Fruit fly (Drosophila melanogaster) whole organism, embryonic: ENCODE results near the gene CG13407.

ENCODE experiments used
- Ada2b ChIP-seq: fragments of 200-800 bp; sonication (Bioruptor generic); IDR thresholded peaks from 2 replicates; pipeline ENCODE4 v1.3.6; 2022; ENCODE audit warnings: missing biosample characterization, missing genetic modification characterization
- CG10267 ChIP-seq: fragments of 200-800 bp; sonication (Bioruptor generic); optimal IDR thresholded peaks from 2 replicates; lab custom pipeline; 2018; ENCODE audit warnings: missing biosample characterization, mild to moderate bottlenecking, missing genetic modification characterization, moderate library complexity
- CG10431 ChIP-seq: fragments of 200-800 bp; sonication (Bioruptor generic); optimal IDR thresholded peaks from 3 replicates; lab custom pipeline; 2018; ENCODE audit warnings: missing biosample characterization, mild to moderate bottlenecking, missing genetic modification characterization
- CG11504 ChIP-seq: fragments of 200-800 bp; sonication (Bioruptor generic); optimal IDR thresholded peaks from 3 replicates; lab custom pipeline; 2019; ENCODE audit warnings: missing biosample characterization, mild to moderate bottlenecking, missing genetic modification characterization, moderate library complexity
- CG12071 ChIP-seq: fragments of 200-800 bp; sonication (Bioruptor generic); optimal IDR thresholded peaks from 3 replicates; lab custom pipeline; 2018; ENCODE audit warnings: missing biosample characterization, mild to moderate bottlenecking, missing genetic modification characterization
- CG12299 ChIP-seq: fragments of 200-800 bp; sonication (Bioruptor generic); optimal IDR thresholded peaks from 2 replicates; lab custom pipeline; 2018; ENCODE audit warnings: missing biosample characterization, mild to moderate bottlenecking, missing genetic modification characterization
- CG12942 ChIP-seq: fragments of 200-800 bp; sonication (Bioruptor generic); optimal IDR thresholded peaks from 3 replicates; lab custom pipeline; 2016; ENCODE audit warnings: missing biosample characterization, missing genetic modification characterization
- CG13123 ChIP-seq: fragments of 200-800 bp; sonication (Bioruptor generic); optimal IDR thresholded peaks from 2 replicates; lab custom pipeline; 2016; ENCODE audit warnings: missing biosample characterization, missing genetic modification characterization
- CG13296 ChIP-seq: fragments of 200-800 bp; sonication (Bioruptor generic); optimal IDR thresholded peaks from 3 replicates; lab custom pipeline; 2018; ENCODE audit warnings: missing biosample characterization, mild to moderate bottlenecking, missing genetic modification characterization
- CG15601 ChIP-seq: fragments of 200-800 bp; sonication (Bioruptor generic); optimal IDR thresholded peaks from 3 replicates; lab custom pipeline; 2019; ENCODE audit warnings: missing biosample characterization, mild to moderate bottlenecking, missing genetic modification characterization, moderate library complexity
- CG15696 ChIP-seq: fragments of 200-800 bp; sonication (Bioruptor generic); optimal IDR thresholded peaks from 2 replicates; lab custom pipeline; 2019; ENCODE audit warnings: missing biosample characterization, mild to moderate bottlenecking, missing genetic modification characterization, moderate library complexity
- CG30403 ChIP-seq: fragments of 200-800 bp; sonication (Bioruptor generic); optimal IDR thresholded peaks from 3 replicates; lab custom pipeline; 2016; ENCODE audit warnings: missing biosample characterization, missing genetic modification characterization
- CG32532 ChIP-seq: fragments of 200-800 bp; sonication (Bioruptor generic); IDR thresholded peaks from 2 replicates; pipeline ENCODE4 v1.3.6; 2022; ENCODE audit warnings: missing biosample characterization, missing genetic modification characterization
- CG4282 ChIP-seq: fragments of 200-800 bp; sonication (Bioruptor generic); optimal IDR thresholded peaks from 2 replicates; lab custom pipeline; 2016; ENCODE audit warnings: missing biosample characterization, missing genetic modification characterization
- CG4328 ChIP-seq: fragments of 200-800 bp; sonication (Bioruptor generic); optimal IDR thresholded peaks from 3 replicates; lab custom pipeline; 2017; ENCODE audit warnings: missing biosample characterization, missing genetic modification reagents, missing genetic modification characterization
- CG4854 ChIP-seq: fragments of 200-800 bp; sonication (Bioruptor generic); optimal IDR thresholded peaks from 2 replicates; lab custom pipeline; 2016; ENCODE audit warnings: missing biosample characterization, missing genetic modification characterization, inconsistent platforms
- CG5180 ChIP-seq: fragments of 200-800 bp; sonication (Bioruptor generic); optimal IDR thresholded peaks from 3 replicates; lab custom pipeline; 2017; ENCODE audit warnings: missing biosample characterization, missing genetic modification characterization, mild to moderate bottlenecking, moderate library complexity, missing genetic modification reagents
- CG5245 ChIP-seq: fragments of 200-800 bp; sonication (Bioruptor generic); optimal IDR thresholded peaks from 3 replicates; lab custom pipeline; 2016; ENCODE audit warnings: missing biosample characterization, missing genetic modification characterization
- CG6689 ChIP-seq: fragments of 200-800 bp; sonication (Bioruptor generic); IDR thresholded peaks from 2 replicates; pipeline ENCODE4 v1.3.6; 2022; ENCODE audit warnings: missing biosample characterization, missing genetic modification characterization
- CG7839 ChIP-seq: fragments of 200-800 bp; sonication (Bioruptor generic); optimal IDR thresholded peaks from 3 replicates; lab custom pipeline; 2018; ENCODE audit warnings: missing biosample characterization, mild to moderate bottlenecking, missing genetic modification characterization, moderate library complexity
- CG7928 ChIP-seq: fragments of 200-800 bp; sonication (Bioruptor generic); optimal IDR thresholded peaks from 2 replicates; lab custom pipeline; 2017; ENCODE audit warnings: missing biosample characterization, mild to moderate bottlenecking, missing genetic modification characterization
- CG8281 ChIP-seq: fragments of 200-800 bp; sonication (Bioruptor generic); optimal IDR thresholded peaks from 2 replicates; lab custom pipeline; 2018; ENCODE audit warnings: missing biosample characterization, mild to moderate bottlenecking, missing genetic modification characterization, moderate library complexity
- CG9215 ChIP-seq: fragments of 200-800 bp; sonication (Bioruptor generic); IDR thresholded peaks from 2 replicates; pipeline ENCODE4 v1.3.6; 2022; ENCODE audit warnings: missing biosample characterization, missing genetic modification characterization
- D19B ChIP-seq: fragments of 200-800 bp; sonication (Bioruptor generic); optimal IDR thresholded peaks from 2 replicates; lab custom pipeline; 2017; ENCODE audit warnings: missing biosample characterization, mild to moderate bottlenecking, missing genetic modification characterization
- Eip74EF ChIP-seq, 2 experiments: fragments of 200-800 bp in 1 of 2; fragments of >200 bp in 1 of 2; sonication (Bioruptor generic) in 1 of 2; optimal IDR thresholded peaks; 2 replicates each; lab custom pipeline; 2017 to 2019; ENCODE audit warnings: missing biosample characterization in 2 of 2, missing genetic modification characterization in 2 of 2, mild to moderate bottlenecking in 1 of 2, moderate library complexity in 1 of 2
- HmgZ ChIP-seq: fragments of 200-800 bp; sonication (Bioruptor generic); optimal IDR thresholded peaks from 2 replicates; lab custom pipeline; 2018; ENCODE audit warnings: missing biosample characterization, mild to moderate bottlenecking, missing genetic modification characterization
- Hr3 ChIP-seq: fragments of 200-800 bp; sonication (Bioruptor generic); optimal IDR thresholded peaks from 3 replicates; lab custom pipeline; 2016; ENCODE audit warnings: missing biosample characterization, missing genetic modification characterization
- MBD-R2 ChIP-seq: fragments of 200-800 bp; sonication (Bioruptor generic); IDR thresholded peaks from 2 replicates; pipeline ENCODE4 v1.3.6; 2022; ENCODE audit warnings: missing biosample characterization, missing genetic modification characterization
- Ptx1 ChIP-seq: fragments of 200-800 bp; sonication (Bioruptor generic); IDR thresholded peaks from 2 replicates; pipeline ENCODE4 v1.3.6; 2022; ENCODE audit warnings: missing biosample characterization, missing genetic modification characterization
- Rx ChIP-seq: fragments of 200-800 bp; sonication (Bioruptor generic); IDR thresholded peaks from 2 replicates; pipeline ENCODE4 v1.3.6; 2022; ENCODE audit warnings: missing biosample characterization, missing genetic modification characterization
- al ChIP-seq: fragments of 200-800 bp; sonication (Bioruptor generic); IDR thresholded peaks from 2 replicates; pipeline ENCODE4 v1.3.6; 2022; ENCODE audit warnings: missing biosample characterization, missing genetic modification characterization
- aop ChIP-seq: fragments of 200-800 bp; sonication (Bioruptor generic); IDR thresholded peaks from 2 replicates; pipeline ENCODE4 v1.3.6; 2022; ENCODE audit warnings: missing biosample characterization, missing genetic modification characterization
- ash1 ChIP-seq: fragments of 200-800 bp; sonication (Bioruptor generic); optimal IDR thresholded peaks from 2 replicates; lab custom pipeline; 2018; ENCODE audit warnings: missing biosample characterization, mild to moderate bottlenecking, missing genetic modification characterization
- bcd ChIP-seq: fragments of 200-800 bp; sonication (Bioruptor generic); optimal IDR thresholded peaks from 2 replicates; lab custom pipeline; 2017; ENCODE audit warnings: missing biosample characterization, mild to moderate bottlenecking, missing genetic modification characterization
- caup ChIP-seq: fragments of 200-800 bp; sonication (Bioruptor generic); optimal IDR thresholded peaks from 3 replicates; lab custom pipeline; 2017; ENCODE audit warnings: missing biosample characterization, mild to moderate bottlenecking, missing genetic modification characterization, moderate library complexity; ENCODE audit not compliant: severe bottlenecking
- cwo ChIP-seq: fragments of 200-800 bp; sonication (Bioruptor generic); optimal IDR thresholded peaks from 3 replicates; lab custom pipeline; 2017; ENCODE audit warnings: missing biosample characterization, missing genetic modification characterization, mild to moderate bottlenecking, moderate library complexity, missing genetic modification reagents
- dpn ChIP-seq, 2 experiments: fragments of 200-800 bp; sonication (Bioruptor generic); optimal IDR thresholded peaks; 3 replicates each; lab custom pipeline; 2016; ENCODE audit warnings: missing biosample characterization in 2 of 2, missing genetic modification characterization in 2 of 2
- emc ChIP-seq: fragments of 200-800 bp; sonication (Bioruptor generic); optimal IDR thresholded peaks from 2 replicates; lab custom pipeline; 2016; ENCODE audit warnings: missing biosample characterization, missing genetic modification characterization
- fd96Cb ChIP-seq: fragments of 200-800 bp; sonication (Bioruptor generic); optimal IDR thresholded peaks from 2 replicates; lab custom pipeline; 2018; ENCODE audit warnings: missing biosample characterization, mild to moderate bottlenecking, missing genetic modification characterization, moderate library complexity
- kay ChIP-seq: fragments of 200-800 bp; sonication (Bioruptor generic); optimal IDR thresholded peaks from 2 replicates; lab custom pipeline; 2016; ENCODE audit warnings: missing biosample characterization, missing genetic modification characterization
- kni ChIP-seq: fragments of 200-800 bp; sonication (Bioruptor generic); optimal IDR thresholded peaks from 3 replicates; lab custom pipeline; 2017; ENCODE audit warnings: mild to moderate bottlenecking, missing biosample characterization, missing genetic modification reagents, missing genetic modification characterization
- knrl ChIP-seq: fragments of 200-800 bp; sonication (Bioruptor generic); IDR thresholded peaks from 3 replicates; pipeline ENCODE4 v1.3.6; 2022; ENCODE audit warnings: missing biosample characterization, missing genetic modification characterization; ENCODE audit not compliant: partially characterized antibody
- onecut ChIP-seq: fragments of 200-800 bp; sonication (Bioruptor generic); IDR thresholded peaks from 2 replicates; pipeline ENCODE4 v1.3.6; 2022; ENCODE audit warnings: missing biosample characterization, missing genetic modification characterization
- pho ChIP-seq: fragments of 200-800 bp; sonication (Bioruptor generic); optimal IDR thresholded peaks from 2 replicates; lab custom pipeline; 2016; ENCODE audit warnings: missing biosample characterization, missing genetic modification characterization
- ranshi ChIP-seq: fragments of 200-800 bp; sonication (Bioruptor generic); IDR thresholded peaks from 2 replicates; pipeline ENCODE4 v1.3.6; 2022; ENCODE audit warnings: missing biosample characterization, missing genetic modification characterization
- row ChIP-seq: fragments of 200-800 bp; sonication (Bioruptor generic); IDR thresholded peaks from 3 replicates; pipeline ENCODE4 v1.3.6; 2022; ENCODE audit warnings: missing biosample characterization, missing genetic modification characterization
- sug ChIP-seq: fragments of 200-800 bp; optimal IDR thresholded peaks from 2 replicates; lab custom pipeline; 2019; ENCODE audit warnings: missing biosample characterization, mild to moderate bottlenecking, missing genetic modification characterization, moderate library complexity
- tap ChIP-seq: fragments of 200-800 bp; optimal IDR thresholded peaks from 3 replicates; lab custom pipeline; 2019; ENCODE audit warnings: missing biosample characterization, mild to moderate bottlenecking, missing genetic modification characterization, moderate library complexity
- toy ChIP-seq: fragments of 200-800 bp; sonication (Bioruptor generic); IDR thresholded peaks from 2 replicates; pipeline ENCODE4 v1.3.6; 2022; ENCODE audit warnings: missing biosample characterization, missing genetic modification characterization
- trh ChIP-seq: fragments of 200-800 bp; sonication (Bioruptor generic); optimal IDR thresholded peaks from 2 replicates; lab custom pipeline; 2016; ENCODE audit warnings: missing biosample characterization, missing genetic modification characterization

Gene CG13407

dm6 chr3R:22121220-22121619, 18.0 kb downstream of the CG13407 start:
- peak in 1 of 2 experiments; percentile 71 for TF ChIP-seq Eip74EF (GFP tag; optimal IDR thresholded peaks at IDR 0.05; lab: Kevin White, UChicago)
- TF ChIP-seq pho (GFP tag; lab: Kevin White, UChicago), result peak; percentile 11
- TF ChIP-seq CG32532 (GFP tag; lab: Robert Waterston, UW), result peak; percentile 92
- peak; percentile 16 for TF ChIP-seq CG5245 (GFP tag; lab: Kevin White, UChicago)
- no peak for TF ChIP-seq knrl
- peak; percentile 77 for TF ChIP-seq caup (GFP tag; lab: Kevin White, UChicago)
- TF ChIP-seq Rx (GFP tag; lab: Robert Waterston, UW), result 0 out of 2 replicates have a peak, but pooled peaks have one; percentile 27
- no peak for TF ChIP-seq emc (GFP tag; lab: Kevin White, UChicago)
- no peak for TF ChIP-seq CG4328
- TF ChIP-seq ash1, result no peak
- peak; percentile 72 for TF ChIP-seq CG11504 (tag; lab: Kevin White, UChicago)
- no peak for TF ChIP-seq CG15601 (tag; lab: Kevin White, UChicago)
- no peak for TF ChIP-seq CG10431 (GFP tag; lab: Kevin White, UChicago)
- TF ChIP-seq CG12942 (GFP tag; lab: Kevin White, UChicago), result no peak
- peak; percentile 62 for TF ChIP-seq CG13296 (GFP tag; lab: Kevin White, UChicago)
- peak; percentile 33 to 41 for TF ChIP-seq dpn (GFP tag; optimal IDR thresholded peaks at IDR 0.05; lab: Kevin White, UChicago)
- TF ChIP-seq Ada2b (GFP tag; lab: Robert Waterston, UW), result peak; percentile 70
- TF ChIP-seq bcd (GFP tag; lab: Kevin White, UChicago), result peak; percentile 32
- TF ChIP-seq aop, result no peak
- peak; percentile 33 for TF ChIP-seq CG10267 (tag; lab: Kevin White, UChicago)
- TF ChIP-seq D19B (GFP tag; lab: Kevin White, UChicago), result peak; percentile 14
- TF ChIP-seq CG9215 (GFP tag; lab: Robert Waterston, UW), result peak; percentile 68
- peak; percentile 20 for TF ChIP-seq HmgZ
- TF ChIP-seq tap (tag; lab: Kevin White, UChicago), result peak; percentile 54
- peak; percentile 17 for TF ChIP-seq CG15696 (tag; lab: Kevin White, UChicago)
- peak; percentile 21 for TF ChIP-seq CG8281
- TF ChIP-seq kay (GFP tag; lab: Kevin White, UChicago), result peak; percentile 10
- peak; percentile 80 for TF ChIP-seq al (GFP tag; lab: Robert Waterston, UW)
- TF ChIP-seq row, result peak; percentile 76
- 0 out of 2 replicates have a peak, but pooled peaks have one; percentile 14 for TF ChIP-seq onecut
- peak; percentile 69 for TF ChIP-seq CG30403
- TF ChIP-seq sug, result no peak
- peak; percentile 57 for TF ChIP-seq fd96Cb (tag; lab: Kevin White, UChicago)
- peak; percentile 83 for TF ChIP-seq CG7839
- TF ChIP-seq kni (GFP tag; lab: Kevin White, UChicago), result no peak
- peak; percentile 29 for TF ChIP-seq CG5180
- peak; percentile 15 for TF ChIP-seq CG4854
- no peak for TF ChIP-seq CG13123 (GFP tag; lab: Kevin White, UChicago)
- peak; percentile 72 for TF ChIP-seq CG6689 (GFP tag; lab: Robert Waterston, UW)
- TF ChIP-seq CG12071 (GFP tag; lab: Kevin White, UChicago), result peak; percentile 69
- peak; percentile 60; the same call in 1 of the 2 replicates for TF ChIP-seq MBD-R2 (GFP tag; lab: Robert Waterston, UW)
- no peak for TF ChIP-seq CG7928 (GFP tag; lab: Kevin White, UChicago)
- TF ChIP-seq Ptx1, result peak; percentile 73
- TF ChIP-seq trh (GFP tag; lab: Kevin White, UChicago), result peak; percentile 5
- TF ChIP-seq cwo (GFP tag; lab: Kevin White, UChicago), result peak; percentile 31
- peak; percentile 61; the same call in 1 of the 2 replicates for TF ChIP-seq ranshi (GFP tag; lab: Robert Waterston, UW)
- peak; percentile 19 for TF ChIP-seq Hr3
- TF ChIP-seq CG12299 (tag; lab: Kevin White, UChicago), result peak; percentile 9
- TF ChIP-seq toy (GFP tag; lab: Robert Waterston, UW), result peak; percentile 49
- no peak for TF ChIP-seq CG4282
